Fruit fly (Drosophila melanogaster) whole organism, embryonic: Measurements from ENCODE around the gene Scgbeta.

Source experiments
- BEAF-32 ChIP-seq: fragments of 200-800 bp; sonication (Bioruptor generic); optimal IDR thresholded peaks from 3 replicates; lab custom pipeline; 2017; ENCODE audit warnings: missing biosample characterization, missing genetic modification characterization, mild to moderate bottlenecking, moderate library complexity, missing genetic modification reagents
- Blimp-1 ChIP-seq: fragments of 200-800 bp; sonication (Bioruptor generic); optimal IDR thresholded peaks from 3 replicates; lab custom pipeline; 2018; ENCODE audit warnings: missing biosample characterization, missing genetic modification characterization, mild to moderate bottlenecking, moderate library complexity, missing genetic modification reagents
- C15 ChIP-seq: fragments of 200-800 bp; sonication (Bioruptor generic); IDR thresholded peaks from 3 replicates; pipeline ENCODE4 v1.3.6; 2022; ENCODE audit warnings: missing biosample characterization, missing genetic modification characterization
- CG10431 ChIP-seq: fragments of 200-800 bp; sonication (Bioruptor generic); optimal IDR thresholded peaks from 3 replicates; lab custom pipeline; 2018; ENCODE audit warnings: missing biosample characterization, mild to moderate bottlenecking, missing genetic modification characterization
- CG11247 ChIP-seq: fragments of 200-800 bp; sonication (Bioruptor generic); IDR thresholded peaks from 2 replicates; pipeline ENCODE4 v1.3.6; 2022; ENCODE audit warnings: missing biosample characterization, missing genetic modification characterization
- CG12299 ChIP-seq: fragments of 200-800 bp; sonication (Bioruptor generic); optimal IDR thresholded peaks from 2 replicates; lab custom pipeline; 2018; ENCODE audit warnings: missing biosample characterization, mild to moderate bottlenecking, missing genetic modification characterization
- CG12391 ChIP-seq: fragments of 200-800 bp; sonication (Bioruptor generic); optimal IDR thresholded peaks from 3 replicates; lab custom pipeline; 2018; ENCODE audit warnings: missing biosample characterization, mild to moderate bottlenecking, missing genetic modification characterization, moderate library complexity
- CG13424 ChIP-seq: fragments of 200-800 bp; sonication (Bioruptor generic); optimal IDR thresholded peaks from 2 replicates; lab custom pipeline; 2019; ENCODE audit warnings: missing biosample characterization, mild to moderate bottlenecking, missing genetic modification characterization, moderate library complexity
- CG15269 ChIP-seq: fragments of 200-800 bp; sonication (Bioruptor generic); optimal IDR thresholded peaks from 2 replicates; lab custom pipeline; 2018; ENCODE audit warnings: missing biosample characterization, mild to moderate bottlenecking, missing genetic modification characterization, moderate library complexity
- CG17361 ChIP-seq: fragments of 200-800 bp; sonication (Bioruptor generic); IDR thresholded peaks from 3 replicates; pipeline ENCODE4 v1.3.6; 2022; ENCODE audit warnings: missing biosample characterization, missing genetic modification characterization
- CG1792 ChIP-seq: fragments of 200-800 bp; sonication (Bioruptor generic); optimal IDR thresholded peaks from 2 replicates; lab custom pipeline; 2016; ENCODE audit warnings: missing biosample characterization, missing genetic modification characterization
- CG18011 ChIP-seq: fragments of 200-800 bp; sonication (Bioruptor generic); optimal IDR thresholded peaks from 2 replicates; lab custom pipeline; 2017; ENCODE audit warnings: missing biosample characterization, missing genetic modification characterization, mild to moderate bottlenecking, moderate library complexity, missing genotype
- CG31388 ChIP-seq: fragments of 200-800 bp; sonication (Bioruptor generic); optimal IDR thresholded peaks from 2 replicates; lab custom pipeline; 2016; ENCODE audit warnings: missing biosample characterization, missing genetic modification characterization
- CG3163 ChIP-seq: fragments of 200-800 bp; sonication (Bioruptor generic); optimal IDR thresholded peaks from 3 replicates; lab custom pipeline; 2016; ENCODE audit warnings: missing biosample characterization, missing genetic modification characterization
- CG33213 ChIP-seq: fragments of 200-800 bp; sonication (Bioruptor generic); optimal IDR thresholded peaks from 3 replicates; lab custom pipeline; 2016; ENCODE audit warnings: missing biosample characterization, missing genetic modification characterization
- CG3407 ChIP-seq: fragments of 200-800 bp; sonication (Bioruptor generic); optimal IDR thresholded peaks from 2 replicates; lab custom pipeline; 2018; ENCODE audit warnings: missing biosample characterization, mild to moderate bottlenecking, missing genetic modification characterization
- CG34224 ChIP-seq: fragments of 200-800 bp; sonication (Bioruptor generic); IDR thresholded peaks from 3 replicates; pipeline ENCODE4 v1.3.6; 2022; ENCODE audit warnings: missing biosample characterization, missing genetic modification characterization; ENCODE audit not compliant: partially characterized antibody
- CG4617 ChIP-seq: fragments of 200-800 bp; sonication (Bioruptor generic); optimal IDR thresholded peaks from 3 replicates; lab custom pipeline; 2016; ENCODE audit warnings: missing biosample characterization, missing genetic modification characterization, borderline replicate concordance
- CTCF ChIP-seq: fragments of 200-800 bp; sonication (Bioruptor generic); optimal IDR thresholded peaks from 2 replicates; lab custom pipeline; 2017; ENCODE audit warnings: missing biosample characterization, mild to moderate bottlenecking, missing genetic modification characterization, moderate library complexity
- CoRest ChIP-seq: fragments of 200-800 bp; sonication (Bioruptor generic); optimal IDR thresholded peaks from 3 replicates; lab custom pipeline; 2018; ENCODE audit warnings: missing biosample characterization, mild to moderate bottlenecking, missing genetic modification characterization, moderate library complexity
- D19A ChIP-seq: fragments of 200-800 bp; optimal IDR thresholded peaks from 3 replicates; lab custom pipeline; 2019; ENCODE audit warnings: missing biosample characterization, mild to moderate bottlenecking, missing genetic modification characterization, moderate library complexity
- Dip2 ChIP-seq: fragments of 200-800 bp; sonication (Bioruptor generic); IDR thresholded peaks from 2 replicates; pipeline ENCODE4 v1.3.6; 2022; ENCODE audit warnings: missing biosample characterization, missing genetic modification characterization
- Doc2 ChIP-seq: fragments of 200-800 bp; sonication (Bioruptor generic); IDR thresholded peaks from 2 replicates; pipeline ENCODE4 v1.3.6; 2022; ENCODE audit warnings: missing biosample characterization, missing genetic modification characterization
- Dp ChIP-seq: fragments of 200-800 bp; sonication (Bioruptor generic); optimal IDR thresholded peaks from 2 replicates; lab custom pipeline; 2018; ENCODE audit warnings: missing biosample characterization, mild to moderate bottlenecking, missing genetic modification characterization, moderate library complexity
- H15 ChIP-seq: fragments of 200-800 bp; sonication (Bioruptor generic); IDR thresholded peaks from 3 replicates; pipeline ENCODE4 v1.3.6; 2022; ENCODE audit warnings: missing biosample characterization, missing genetic modification characterization
- Hsf ChIP-seq: fragments of 200-800 bp; sonication (Bioruptor generic); optimal IDR thresholded peaks from 3 replicates; lab custom pipeline; 2016; ENCODE audit warnings: missing biosample characterization, missing genetic modification characterization
- MBD-R2 ChIP-seq: fragments of 200-800 bp; sonication (Bioruptor generic); IDR thresholded peaks from 2 replicates; pipeline ENCODE4 v1.3.6; 2022; ENCODE audit warnings: missing biosample characterization, missing genetic modification characterization
- MESR4 ChIP-seq: fragments of 200-800 bp; sonication (Bioruptor generic); optimal IDR thresholded peaks from 2 replicates; lab custom pipeline; 2018; ENCODE audit warnings: missing biosample characterization, mild to moderate bottlenecking, missing genetic modification characterization, moderate library complexity
- MTF-1 ChIP-seq: fragments of 200-800 bp; sonication (Bioruptor generic); optimal IDR thresholded peaks from 2 replicates; lab custom pipeline; 2018; ENCODE audit warnings: missing biosample characterization, mild to moderate bottlenecking, missing genetic modification characterization, borderline replicate concordance
- NFAT ChIP-seq: fragments of 200-800 bp; sonication (Bioruptor generic); IDR thresholded peaks from 2 replicates; pipeline ENCODE4 v1.3.6; 2022; ENCODE audit warnings: missing biosample characterization, missing genetic modification characterization
- Nf-YC ChIP-seq: fragments of 200-800 bp; optimal IDR thresholded peaks from 3 replicates; lab custom pipeline; 2019; ENCODE audit warnings: missing biosample characterization, mild to moderate bottlenecking, missing genetic modification characterization, moderate library complexity
- YL-1 ChIP-seq: fragments of 200-800 bp; sonication (Bioruptor generic); optimal IDR thresholded peaks from 3 replicates; lab custom pipeline; 2017; ENCODE audit warnings: missing biosample characterization, mild to moderate bottlenecking, missing genetic modification characterization
- al ChIP-seq: fragments of 200-800 bp; sonication (Bioruptor generic); IDR thresholded peaks from 2 replicates; pipeline ENCODE4 v1.3.6; 2022; ENCODE audit warnings: missing biosample characterization, missing genetic modification characterization
- amos ChIP-seq: fragments of 200-800 bp; sonication (Bioruptor generic); IDR thresholded peaks from 2 replicates; pipeline ENCODE4 v1.3.6; 2022; ENCODE audit warnings: missing biosample characterization, missing genetic modification characterization; ENCODE audit not compliant: partially characterized antibody
- bab2 ChIP-seq: fragments of 200-800 bp; sonication (Bioruptor generic); optimal IDR thresholded peaks from 2 replicates; lab custom pipeline; 2016; ENCODE audit warnings: missing biosample characterization, missing genetic modification characterization
- bsh ChIP-seq, 2 experiments: fragments of 200-800 bp; sonication (Bioruptor generic); optimal IDR thresholded peaks; 2 replicates each; lab custom pipeline; 2017 to 2018; ENCODE audit warnings: mild to moderate bottlenecking in 2 of 2, missing biosample characterization in 2 of 2, missing genetic modification characterization in 2 of 2, moderate library complexity in 1 of 2
- btn ChIP-seq: fragments of 200-800 bp; sonication (Bioruptor generic); optimal IDR thresholded peaks from 2 replicates; lab custom pipeline; 2016; ENCODE audit warnings: missing biosample characterization, missing genetic modification characterization
- chn ChIP-seq: fragments of 200-800 bp; sonication (Bioruptor generic); optimal IDR thresholded peaks from 2 replicates; lab custom pipeline; 2016; ENCODE audit warnings: missing biosample characterization, missing genetic modification characterization
- ci ChIP-seq: fragments of 200-800 bp; sonication (Bioruptor generic); IDR thresholded peaks from 3 replicates; pipeline ENCODE4 v1.3.6; 2022; ENCODE audit warnings: missing biosample characterization, missing genetic modification characterization
- cwo ChIP-seq: fragments of 200-800 bp; sonication (Bioruptor generic); optimal IDR thresholded peaks from 3 replicates; lab custom pipeline; 2017; ENCODE audit warnings: missing biosample characterization, missing genetic modification characterization, mild to moderate bottlenecking, moderate library complexity, missing genetic modification reagents
- exex ChIP-seq: fragments of 200-800 bp; sonication (Bioruptor generic); optimal IDR thresholded peaks from 4 replicates; lab custom pipeline; 2018; ENCODE audit warnings: missing biosample characterization, mild to moderate bottlenecking, missing genetic modification characterization, moderate library complexity
- mirr ChIP-seq: fragments of 200-800 bp; sonication (Bioruptor generic); optimal IDR thresholded peaks from 3 replicates; lab custom pipeline; 2018; ENCODE audit warnings: missing biosample characterization, mild to moderate bottlenecking, missing genetic modification characterization
- nerfin-2 ChIP-seq: fragments of 200-800 bp; sonication (Bioruptor generic); IDR thresholded peaks from 2 replicates; pipeline ENCODE4 v1.3.6; 2022; ENCODE audit warnings: missing biosample characterization, missing genetic modification characterization; ENCODE audit not compliant: partially characterized antibody
- pfk ChIP-seq: fragments of 200-800 bp; sonication (Bioruptor generic); optimal IDR thresholded peaks from 2 replicates; lab custom pipeline; 2018; ENCODE audit warnings: missing biosample characterization, mild to moderate bottlenecking, missing genetic modification characterization, moderate library complexity
- pros ChIP-seq: fragments of 200-800 bp; sonication (Bioruptor generic); optimal IDR thresholded peaks from 3 replicates; lab custom pipeline; 2019; ENCODE audit warnings: missing biosample characterization, mild to moderate bottlenecking, missing genetic modification characterization, moderate library complexity
- pzg ChIP-seq: fragments of 200-800 bp; sonication (Bioruptor generic); optimal IDR thresholded peaks from 3 replicates; lab custom pipeline; 2018; ENCODE audit warnings: missing biosample characterization, mild to moderate bottlenecking, missing genetic modification characterization, moderate library complexity
- ro ChIP-seq: fragments of 200-800 bp; sonication (Bioruptor generic); IDR thresholded peaks from 2 replicates; pipeline ENCODE4 v1.3.6; 2022; ENCODE audit warnings: missing biosample characterization, missing genetic modification characterization
- sim ChIP-seq: fragments of 200-800 bp; sonication (Bioruptor generic); IDR thresholded peaks from 2 replicates; pipeline ENCODE4 v1.3.6; 2022; ENCODE audit warnings: missing biosample characterization, missing genetic modification characterization
- sna ChIP-seq: fragments of 200-800 bp; sonication (Bioruptor generic); IDR thresholded peaks from 2 replicates; pipeline ENCODE4 v1.3.6; 2022; ENCODE audit warnings: missing biosample characterization, missing genetic modification characterization; ENCODE audit not compliant: partially characterized antibody
- sob ChIP-seq: fragments of 200-800 bp; sonication (Bioruptor generic); IDR thresholded peaks from 2 replicates; pipeline ENCODE4 v1.3.6; 2022; ENCODE audit warnings: missing biosample characterization, missing genetic modification characterization
- zfh1 ChIP-seq: fragments of 200-800 bp; sonication (Bioruptor generic); IDR thresholded peaks from 3 replicates; pipeline ENCODE4 v1.3.6; 2022; ENCODE audit warnings: missing biosample characterization, missing genetic modification characterization

The Scgbeta gene

dm6 chr3R:12431030-12431489 lies 8.8 kb upstream of the Scgbeta start, which contains the start of gene Prosalpha2 (continued):
- TF ChIP-seq D19A (tag; lab: Kevin White, UChicago), result no peak
- TF ChIP-seq CG17361 (GFP tag; lab: Robert Waterston, UW), result 0 out of 3 replicates have a peak, but pooled peaks have one; percentile 27
- TF ChIP-seq CG18011 (GFP tag; lab: Kevin White, UChicago), result no peak
- TF ChIP-seq MBD-R2, result peak; percentile 82
- no peak for TF ChIP-seq CG12299 (tag; lab: Kevin White, UChicago)
- TF ChIP-seq sob (GFP tag; lab: Robert Waterston, UW), result no peak
- no peak for TF ChIP-seq CG10431 (GFP tag; lab: Kevin White, UChicago)
- no peak for TF ChIP-seq nerfin-2
- no peak for TF ChIP-seq mirr
- TF ChIP-seq Blimp-1 (GFP tag; lab: Kevin White, UChicago), result no peak
- no peak for TF ChIP-seq NFAT (GFP tag; lab: Robert Waterston, UW)
- TF ChIP-seq chn, result peak; percentile 24
- TF ChIP-seq Dp, result peak; percentile 55
- peak; percentile 20 for TF ChIP-seq CG13424
- no peak for TF ChIP-seq CG15269 (tag; lab: Kevin White, UChicago)
- peak; percentile 74 for TF ChIP-seq CoRest
- TF ChIP-seq amos (GFP tag; lab: Robert Waterston, UW), result no peak
- TF ChIP-seq al (GFP tag; lab: Robert Waterston, UW), result no peak
- no peak for TF ChIP-seq CG3163 (GFP tag; lab: Kevin White, UChicago)
- TF ChIP-seq CG31388 (GFP tag; lab: Kevin White, UChicago), result no peak
- TF ChIP-seq pfk (GFP tag; lab: Kevin White, UChicago), result no peak
- no peak for TF ChIP-seq CG34224 (GFP tag; lab: Robert Waterston, UW)
- peak; percentile 34 for TF ChIP-seq BEAF-32
- TF ChIP-seq Hsf (GFP tag; lab: Kevin White, UChicago), result peak; percentile 12
- peak; percentile 9 for TF ChIP-seq CTCF (GFP tag; lab: Kevin White, UChicago)
- TF ChIP-seq C15 (GFP tag; lab: Robert Waterston, UW), result no peak
- TF ChIP-seq CG1792 (GFP tag; lab: Kevin White, UChicago), result no peak
- no peak for TF ChIP-seq bab2 (GFP tag; lab: Kevin White, UChicago)
- TF ChIP-seq pzg (GFP tag; lab: Kevin White, UChicago), result peak; percentile 61
- no peak for TF ChIP-seq Doc2 (GFP tag; lab: Robert Waterston, UW)
- no peak for TF ChIP-seq CG3407 (GFP tag; lab: Kevin White, UChicago)
- TF ChIP-seq MESR4 (GFP tag; lab: Kevin White, UChicago), result peak; percentile 66
- TF ChIP-seq exex (tag; lab: Kevin White, UChicago), result no peak
- TF ChIP-seq H15 (GFP tag; lab: Robert Waterston, UW), result no peak
- no peak for TF ChIP-seq zfh1 (GFP tag; lab: Robert Waterston, UW)
- no peak for TF ChIP-seq MTF-1
- no peak for TF ChIP-seq sna (GFP tag; lab: Robert Waterston, UW)
- TF ChIP-seq CG11247, result no peak
- TF ChIP-seq ro (GFP tag; lab: Robert Waterston, UW), result no peak
- peak; percentile 30 for TF ChIP-seq Nf-YC
- TF ChIP-seq ci, result no peak
- TF ChIP-seq CG12391, result peak; percentile 1
- TF ChIP-seq CG33213 (GFP tag; lab: Kevin White, UChicago), result peak; percentile 5
- TF ChIP-seq bsh (GFP tag; optimal IDR thresholded peaks at IDR 0.05; lab: Kevin White, UChicago), result no peak
- TF ChIP-seq btn (GFP tag; lab: Kevin White, UChicago), result no peak
- TF ChIP-seq YL-1 (GFP tag; lab: Kevin White, UChicago), result peak; percentile 53
- TF ChIP-seq pros, result no peak
- TF ChIP-seq CG4617 (GFP tag; lab: Kevin White, UChicago), result peak; percentile 57
- TF ChIP-seq sim (GFP tag; lab: Robert Waterston, UW), result no peak
- no peak for TF ChIP-seq Dip2 (GFP tag; lab: Robert Waterston, UW)
- TF ChIP-seq cwo (GFP tag; lab: Kevin White, UChicago), result no peak
